Worm (Caenorhabditis elegans) whole organism, L1 larva: ENCODE data around the gene idpb-1.

Experiments used
- C16A3.4 ChIP-seq: fragments of 150-350 bp; optimal IDR thresholded peaks from 2 replicates; lab custom pipeline; 2014; ENCODE audit warnings: missing biosample characterization, missing genetic modification characterization
- C34B4.2 ChIP-seq: sonication (generic microtip); optimal IDR thresholded peaks from 2 replicates; lab custom pipeline; 2017; ENCODE audit warnings: mild to moderate bottlenecking, missing genetic modification characterization, missing compliant biosample characterization
- F16B12.6 ChIP-seq: fragments of 150-350 bp; optimal IDR thresholded peaks from 2 replicates; lab custom pipeline; 2014; ENCODE audit warnings: missing biosample characterization, missing genetic modification characterization
- Y116A8C.19 ChIP-seq: sonication (generic microtip); optimal IDR thresholded peaks from 2 replicates; lab custom pipeline; 2016; ENCODE audit warnings: missing compliant biosample characterization, missing genetic modification characterization, borderline replicate concordance
- aha-1 ChIP-seq: fragments of 150-350 bp; optimal IDR thresholded peaks from 2 replicates; lab custom pipeline; 2014; ENCODE audit warnings: missing biosample characterization, missing genetic modification characterization
- alr-1 ChIP-seq: fragments of 200-800 bp; sonication (Bioruptor generic); optimal IDR thresholded peaks from 2 replicates; lab custom pipeline; 2018; ENCODE audit warnings: borderline replicate concordance, mild to moderate bottlenecking, missing genetic modification characterization, missing compliant biosample characterization
- aly-2 ChIP-seq: fragments of 150-350 bp; optimal IDR thresholded peaks from 2 replicates; lab custom pipeline; 2014; ENCODE audit warnings: missing biosample characterization, missing genetic modification characterization
- ama-1 ChIP-seq: fragments of 150-350 bp; optimal IDR thresholded peaks from 2 replicates; lab custom pipeline; 2014
- ceh-8 ChIP-seq: fragments of 200-800 bp; sonication (Bioruptor generic); optimal IDR thresholded peaks from 2 replicates; lab custom pipeline; 2018; ENCODE audit warnings: mild to moderate bottlenecking, missing genetic modification characterization, moderate library complexity, missing compliant biosample characterization
- ceh-82 ChIP-seq, 3 experiments: fragments of 150-350 bp in 1 of 3; sonication (generic microtip) in 2 of 3; optimal IDR thresholded peaks; 2 replicates each; lab custom pipeline; 2014 to 2017; ENCODE audit warnings: missing biosample characterization in 3 of 3, missing genetic modification characterization in 3 of 3
- ceh-90 ChIP-seq: sonication (generic microtip); optimal IDR thresholded peaks from 2 replicates; lab custom pipeline; 2016; ENCODE audit warnings: missing genetic modification characterization, missing compliant biosample characterization
- dpl-1 ChIP-seq, 3 experiments: fragments of 150-350 bp in 2 of 3; sonication (generic microtip) in 1 of 3; optimal IDR thresholded peaks; 2 replicates each; lab custom pipeline; 2014 to 2017; ENCODE audit warnings: missing biosample characterization in 3 of 3, missing genetic modification characterization in 3 of 3, missing genetic modification reagents in 3 of 3
- dsc-1 ChIP-seq: sonication (generic microtip); optimal IDR thresholded peaks from 2 replicates; lab custom pipeline; 2016; ENCODE audit warnings: mild to moderate bottlenecking, missing genetic modification characterization, missing compliant biosample characterization
- efl-1 ChIP-seq, 4 experiments: fragments of 150-350 bp; optimal IDR thresholded peaks in 3 of 4; peaks in 1 of 4; 1 replicate in 1 of 4; 2 replicates in 3 of 4; lab custom pipeline; 2014; ENCODE audit warnings: missing biosample characterization in 2 of 4, missing genetic modification characterization in 2 of 4, missing genetic modification reagents in 2 of 4
- efl-3 ChIP-seq: fragments of 200-800 bp; sonication (Bioruptor generic); optimal IDR thresholded peaks from 2 replicates; lab custom pipeline; 2018; ENCODE audit warnings: mild to moderate bottlenecking, missing genetic modification characterization, missing compliant biosample characterization
- egl-13 ChIP-seq: sonication (generic microtip); optimal IDR thresholded peaks from 2 replicates; lab custom pipeline; 2016; ENCODE audit warnings: missing genotype, missing genetic modification reagents, missing genetic modification characterization, missing compliant biosample characterization
- elt-2 ChIP-seq: sonication (generic microtip); optimal IDR thresholded peaks from 2 replicates; lab custom pipeline; 2016; ENCODE audit warnings: missing genetic modification characterization, mild to moderate bottlenecking, inconsistent platforms, missing compliant biosample characterization, missing genetic modification reagents
- ets-5 ChIP-seq: fragments of 200-800 bp; sonication (Bioruptor generic); IDR thresholded peaks from 2 replicates; pipeline ENCODE4 v1.3.6; 2022; ENCODE audit warnings: missing genetic modification characterization, missing compliant biosample characterization
- fkh-10 ChIP-seq: sonication (generic microtip); optimal IDR thresholded peaks from 2 replicates; lab custom pipeline; 2017; ENCODE audit warnings: missing biosample characterization, missing genetic modification reagents, missing genetic modification characterization
- fkh-4 ChIP-seq: sonication (generic microtip); optimal IDR thresholded peaks from 2 replicates; lab custom pipeline; 2016; ENCODE audit warnings: missing compliant biosample characterization, missing genetic modification characterization, borderline replicate concordance
- grh-1 ChIP-seq: fragments of 200-800 bp; sonication (Bioruptor generic); IDR thresholded peaks from 2 replicates; pipeline ENCODE4 v1.3.6; 2022; ENCODE audit warnings: missing genetic modification reagents, missing genetic modification characterization, missing compliant biosample characterization
- hpl-2 ChIP-seq: fragments of 150-350 bp; optimal IDR thresholded peaks from 2 replicates; lab custom pipeline; 2014; ENCODE audit warnings: missing biosample characterization, missing genetic modification reagents, missing genetic modification characterization
- irx-1 ChIP-seq: sonication (generic microtip); optimal IDR thresholded peaks from 2 replicates; lab custom pipeline; 2016; ENCODE audit warnings: missing genetic modification characterization, missing compliant biosample characterization
- isw-1 ChIP-seq: fragments of 200-800 bp; sonication (Bioruptor generic); IDR thresholded peaks from 2 replicates; pipeline ENCODE4 v1.3.6; 2022; ENCODE audit warnings: missing genetic modification characterization, missing compliant biosample characterization
- jun-1 ChIP-seq: fragments of 150-350 bp; optimal IDR thresholded peaks from 2 replicates; lab custom pipeline; 2014; ENCODE audit warnings: missing biosample characterization, missing genetic modification reagents, missing genetic modification characterization
- lin-14 ChIP-seq: fragments of 200-800 bp; sonication (Bioruptor generic); optimal IDR thresholded peaks from 2 replicates; lab custom pipeline; 2018; ENCODE audit warnings: mild to moderate bottlenecking, missing genetic modification characterization, moderate library complexity, missing compliant biosample characterization
- lsy-2 ChIP-seq, 2 experiments: fragments of 150-350 bp; optimal IDR thresholded peaks; 2 replicates each; lab custom pipeline; 2014; ENCODE audit warnings: missing biosample characterization in 2 of 2, missing genetic modification characterization in 2 of 2
- mdl-1 ChIP-seq, 2 experiments: fragments of 150-350 bp; optimal IDR thresholded peaks; 2 replicates each; lab custom pipeline; 2014 to 2017; ENCODE audit warnings: missing biosample characterization in 2 of 2, missing genetic modification characterization in 2 of 2, inconsistent platforms in 1 of 2
- mef-2 ChIP-seq: fragments of 150-350 bp; optimal IDR thresholded peaks from 2 replicates; lab custom pipeline; 2014; ENCODE audit warnings: missing biosample characterization, missing genetic modification characterization
- nhr-19 ChIP-seq: fragments of 200-800 bp; sonication (Bioruptor generic); conservative IDR thresholded peaks from 2 replicates; pipeline ENCODE4 v1.3.6; 2022; ENCODE audit warnings: missing genetic modification characterization, missing compliant biosample characterization
- nhr-20 ChIP-seq: sonication (generic microtip); optimal IDR thresholded peaks from 2 replicates; lab custom pipeline; 2016; ENCODE audit warnings: mild to moderate bottlenecking, missing genetic modification characterization, missing compliant biosample characterization
- nhr-28 ChIP-seq: fragments of 150-350 bp; optimal IDR thresholded peaks from 2 replicates; lab custom pipeline; 2014; ENCODE audit warnings: missing biosample characterization, missing genetic modification characterization
- nhr-71 ChIP-seq: sonication (generic microtip); optimal IDR thresholded peaks from 2 replicates; lab custom pipeline; 2016; ENCODE audit warnings: mild to moderate bottlenecking, missing genetic modification characterization, moderate library complexity, missing compliant biosample characterization
- nhr-76 ChIP-seq: sonication (generic microtip); optimal IDR thresholded peaks from 2 replicates; lab custom pipeline; 2017; ENCODE audit warnings: missing biosample characterization, missing genetic modification characterization
- nhr-77 ChIP-seq: fragments of 150-350 bp; optimal IDR thresholded peaks from 2 replicates; lab custom pipeline; 2014; ENCODE audit warnings: missing biosample characterization, missing genetic modification characterization
- nhr-85 ChIP-seq: sonication (generic microtip); peaks from one replicate; lab custom pipeline; 2016; ENCODE audit warnings: missing genetic modification characterization, inconsistent platforms, missing compliant biosample characterization
- nhr-90 ChIP-seq: sonication (generic microtip); optimal IDR thresholded peaks from 2 replicates; lab custom pipeline; 2016; ENCODE audit warnings: mild to moderate bottlenecking, missing genetic modification characterization, missing compliant biosample characterization; ENCODE audit not compliant: poor library complexity
- pax-3 ChIP-seq: fragments of 200-800 bp; sonication (Bioruptor generic); optimal IDR thresholded peaks from 2 replicates; lab custom pipeline; 2018; ENCODE audit warnings: mild to moderate bottlenecking, missing genetic modification characterization, moderate library complexity, missing compliant biosample characterization
- pqm-1 ChIP-seq: sonication (generic microtip); optimal IDR thresholded peaks from 3 replicates; lab custom pipeline; 2017; ENCODE audit warnings: missing biosample characterization, missing genetic modification characterization
- rnt-1 ChIP-seq: sonication (generic microtip); optimal IDR thresholded peaks from 2 replicates; lab custom pipeline; 2016; ENCODE audit warnings: mild to moderate bottlenecking, missing genetic modification characterization, moderate library complexity, missing compliant biosample characterization
- snpc-4 ChIP-seq: fragments of 150-350 bp; optimal IDR thresholded peaks from 2 replicates; lab custom pipeline; 2014; ENCODE audit warnings: missing biosample characterization, missing genetic modification characterization
- snu-23 ChIP-seq: sonication (generic microtip); optimal IDR thresholded peaks from 2 replicates; lab custom pipeline; 2016; ENCODE audit warnings: missing genetic modification characterization, missing compliant biosample characterization
- sox-4 ChIP-seq: sonication (generic microtip); optimal IDR thresholded peaks from 2 replicates; lab custom pipeline; 2016; ENCODE audit warnings: missing genetic modification characterization, missing compliant biosample characterization
- sptf-1 ChIP-seq: fragments of 150-350 bp; optimal IDR thresholded peaks from 2 replicates; lab custom pipeline; 2014; ENCODE audit warnings: missing biosample characterization, missing genetic modification characterization
- unc-62 ChIP-seq: fragments of 150-350 bp; optimal IDR thresholded peaks from 2 replicates; lab custom pipeline; 2014; ENCODE audit warnings: missing biosample characterization, missing genetic modification reagents, missing genetic modification characterization
- unc-86 ChIP-seq: sonication (generic microtip); optimal IDR thresholded peaks from 2 replicates; lab custom pipeline; 2016; ENCODE audit warnings: missing genetic modification characterization, missing compliant biosample characterization
- unc-98 ChIP-seq: fragments of 200-800 bp; sonication (Bioruptor generic); IDR thresholded peaks from 2 replicates; pipeline ENCODE4 v1.3.6; 2022; ENCODE audit warnings: missing genetic modification characterization, missing compliant biosample characterization
- zag-1 ChIP-seq: fragments of 150-350 bp; optimal IDR thresholded peaks from 2 replicates; lab custom pipeline; 2014; ENCODE audit warnings: missing biosample characterization, missing genetic modification characterization
- ztf-11 ChIP-seq, 2 experiments: sonication (generic microtip); optimal IDR thresholded peaks; 2 replicates each; lab custom pipeline; 2016 to 2017; ENCODE audit warnings: missing genetic modification characterization in 2 of 2, missing biosample characterization in 1 of 2, missing compliant biosample characterization in 1 of 2

idpb-1 gene

DNA sequence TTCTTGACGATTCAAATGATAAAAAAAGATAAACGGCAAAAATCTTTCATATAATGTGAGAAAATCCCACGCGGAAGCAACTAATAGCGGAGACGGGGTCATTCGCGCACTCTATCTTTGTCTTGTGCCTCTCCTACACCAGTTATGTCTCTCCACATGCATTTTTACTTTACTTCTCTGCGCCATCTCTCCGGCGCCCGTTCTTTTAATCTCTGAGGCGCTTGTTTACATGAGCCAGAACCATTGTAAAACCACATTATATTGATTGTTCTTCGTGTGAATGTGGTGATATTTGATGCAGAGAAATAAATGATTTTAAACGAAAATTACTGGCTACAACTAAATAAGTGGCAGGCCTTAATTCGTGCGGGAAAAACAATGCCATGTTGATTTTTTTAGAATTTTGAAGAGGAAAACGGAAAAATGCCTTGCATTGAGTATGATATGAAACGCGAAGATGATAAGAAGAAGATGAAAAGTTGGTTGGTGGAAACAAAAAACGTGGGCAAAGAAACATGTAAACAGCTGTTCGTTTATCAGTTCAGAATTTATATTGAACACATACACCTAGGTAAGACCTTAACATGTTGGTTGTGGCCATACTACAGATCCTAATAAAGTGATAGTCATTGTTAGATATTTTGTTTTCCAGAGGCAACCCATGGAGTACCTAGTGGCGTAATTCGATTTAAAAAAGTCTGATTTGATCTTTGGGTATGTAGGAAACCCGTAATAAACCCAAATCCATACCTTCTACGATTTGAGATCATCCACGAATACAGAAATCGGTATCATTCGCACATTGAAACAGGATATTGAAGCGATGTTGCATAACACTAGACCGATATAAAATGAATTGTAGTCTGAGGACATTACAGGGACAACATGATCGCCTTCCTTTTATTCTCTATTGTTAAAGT lies 9.2 kb upstream of the idpb-1 start, which contains the start of gene C04G6.2 (continued):
- TF ChIP-seq nhr-28 (tag; lab: Kevin White, UChicago), result no peak
- peak; percentile 47 for TF ChIP-seq rnt-1
- no peak for TF ChIP-seq irx-1 (tag; lab: Kevin White, UChicago)
- no peak for TF ChIP-seq pax-3 (tag; lab: Kevin White, UChicago)
- peak; percentile 67 for TF ChIP-seq nhr-85 (tag; lab: Kevin White, UChicago)
- TF ChIP-seq egl-13 (tag; lab: Kevin White, UChicago), result no peak
- no peak for TF ChIP-seq Y116A8C.19
- no peak for TF ChIP-seq sptf-1 (tag; lab: Kevin White, UChicago)
- no peak for TF ChIP-seq ets-5 (GFP tag; lab: Robert Waterston, UW)
- TF ChIP-seq zag-1 (tag; lab: Kevin White, UChicago), result no peak
- peak; percentile 78 for TF ChIP-seq elt-2 (tag; lab: Kevin White, UChicago)
- no peak; the same call in none of the 2 replicates for TF ChIP-seq nhr-19 (GFP tag; lab: Robert Waterston, UW)
- peak; percentile 10 to 56 (median 35) for TF ChIP-seq dpl-1 (GFP tag; optimal IDR thresholded peaks at IDR 0.05; lab: Kevin White, UChicago)
- peak in 2 of 3 experiments; percentile 16 to 45 for TF ChIP-seq ceh-82 (tag; optimal IDR thresholded peaks at IDR 0.05; lab: Kevin White, UChicago)
- TF ChIP-seq nhr-77 (tag; lab: Kevin White, UChicago), result peak; percentile 32
- no peak for TF ChIP-seq efl-3 (GFP tag; lab: Kevin White, UChicago)
- TF ChIP-seq sox-4 (tag; lab: Kevin White, UChicago), result no peak
- TF ChIP-seq nhr-71, result peak; percentile 72
- peak; percentile 44 to 62 for TF ChIP-seq lsy-2 (tag; optimal IDR thresholded peaks at IDR 0.05; lab: Kevin White, UChicago)
- TF ChIP-seq unc-86 (tag; lab: Kevin White, UChicago), result peak; percentile 16
- TF ChIP-seq fkh-4 (tag; lab: Kevin White, UChicago), result no peak
- TF ChIP-seq snu-23, result peak; percentile 73
- TF ChIP-seq aly-2 (tag; lab: Kevin White, UChicago), result no peak
- peak; percentile 74 for TF ChIP-seq nhr-20 (tag; lab: Kevin White, UChicago)
- no peak for TF ChIP-seq unc-62 (GFP tag; lab: Kevin White, UChicago)
- no peak for TF ChIP-seq jun-1
- TF ChIP-seq aha-1, result no peak
- no peak; the same call in 1 of the 2 replicates for TF ChIP-seq isw-1
- peak; percentile 29 for TF ChIP-seq snpc-4 (tag; lab: Kevin White, UChicago)
- no peak for TF ChIP-seq fkh-10 (GFP tag; lab: Kevin White, UChicago)
- TF ChIP-seq C16A3.4 (tag; lab: Kevin White, UChicago), result no peak
- TF ChIP-seq ama-1 (lab: Kevin White, UChicago), result no peak
- peak; percentile 94 for TF ChIP-seq lin-14
- TF ChIP-seq mef-2 (tag; lab: Kevin White, UChicago), result no peak
- no peak for TF ChIP-seq ztf-11 (tag; optimal IDR thresholded peaks at IDR 0.05; lab: Kevin White, UChicago)
- peak; percentile 24 for TF ChIP-seq F16B12.6 (tag; lab: Kevin White, UChicago)
- TF ChIP-seq efl-1 (optimal IDR thresholded peaks at IDR 0.05; lab: Kevin White, UChicago), result peak; percentile 52 to 65
- TF ChIP-seq efl-1 (GFP tag; optimal IDR thresholded peaks at IDR 0.05 in 1 of 2; lab: Kevin White, UChicago), result peak; percentile 31 to 94
- peak; percentile 18 for TF ChIP-seq dsc-1
- TF ChIP-seq hpl-2 (GFP tag; lab: Kevin White, UChicago), result no peak
- peak in 1 of 2 experiments; percentile 74 for TF ChIP-seq mdl-1 (tag; optimal IDR thresholded peaks at IDR 0.05; lab: Kevin White, UChicago)
- TF ChIP-seq ceh-90 (tag; lab: Kevin White, UChicago), result no peak
- no peak for TF ChIP-seq C34B4.2 (tag; lab: Kevin White, UChicago)
- no peak for TF ChIP-seq ceh-8 (GFP tag; lab: Kevin White, UChicago)
- TF ChIP-seq nhr-76 (tag; lab: Kevin White, UChicago), result no peak
- no peak for TF ChIP-seq pqm-1 (tag; lab: Kevin White, UChicago)
- TF ChIP-seq grh-1 (GFP tag; lab: Robert Waterston, UW), result no peak
- no peak for TF ChIP-seq nhr-90
- no peak for TF ChIP-seq alr-1 (tag; lab: Kevin White, UChicago)
- no peak for TF ChIP-seq unc-98 (GFP tag; lab: Robert Waterston, UW)
